Fruit fly (Drosophila melanogaster): ENCODE data around the gene CG10064.

CG10064 gene

dm6 chr3L:6967797-6968196 is at the start of gene CG10064:
TSS of gene CG10064 (minus strand) at chr3L:6967897.
- TF ChIP-seq ttk (optimal IDR thresholded peaks at IDR 0.05) = no peak
- TF ChIP-seq insv (optimal IDR thresholded peaks at IDR 0.05) = no peak
- no peak for TF ChIP-seq Myc (optimal IDR thresholded peaks at IDR 0.05)
- TF ChIP-seq psq (optimal IDR thresholded peaks at IDR 0.05) = no peak
- TF ChIP-seq h (optimal IDR thresholded peaks at IDR 0.05) = no peak
- TF ChIP-seq Sin3A (optimal IDR thresholded peaks at IDR 0.05) = no peak

- TF ChIP-seq psq (optimal IDR thresholded peaks at IDR 0.05) (no peak), ttk (optimal IDR thresholded peaks at IDR 0.05) (no peak)
Measured at dm6 chr3L:7013568-7014305, 46.0 kb upstream of the CG10064 start.

- TF ChIP-seq ttk (optimal IDR thresholded peaks at IDR 0.05) (no peak), Sin3A (optimal IDR thresholded peaks at IDR 0.05) (no peak), psq (optimal IDR thresholded peaks at IDR 0.05) (no peak), Myc (optimal IDR thresholded peaks at IDR 0.05) (no peak), h (optimal IDR thresholded peaks at IDR 0.05) (no peak), insv (optimal IDR thresholded peaks at IDR 0.05) (no peak)
Measured at dm6 chr3L:7012271-7012670, 44.6 kb upstream of the CG10064 start.

dm6 chr3L:7009886-7010285 is 42.2 kb upstream of the CG10064 start:
- no peak for TF ChIP-seq insv (optimal IDR thresholded peaks at IDR 0.05)
- TF ChIP-seq Sin3A (optimal IDR thresholded peaks at IDR 0.05) = no peak
- no peak for TF ChIP-seq ttk (optimal IDR thresholded peaks at IDR 0.05)
- TF ChIP-seq Myc (optimal IDR thresholded peaks at IDR 0.05) = no peak

- no peak for TF ChIP-seq h (optimal IDR thresholded peaks at IDR 0.05)
- no peak for TF ChIP-seq insv (optimal IDR thresholded peaks at IDR 0.05)
Measured at dm6 chr3L:7009411-7009810, 41.7 kb upstream of the CG10064 start.

dm6 chr3L:7008351-7008750 is 40.7 kb upstream of the CG10064 start:
- TF ChIP-seq Myc (optimal IDR thresholded peaks at IDR 0.05) = no peak
- TF ChIP-seq h (optimal IDR thresholded peaks at IDR 0.05) = no peak
- TF ChIP-seq ttk (optimal IDR thresholded peaks at IDR 0.05) = no peak
- TF ChIP-seq psq (optimal IDR thresholded peaks at IDR 0.05) = no peak
- no peak for TF ChIP-seq Sin3A (optimal IDR thresholded peaks at IDR 0.05)
- TF ChIP-seq insv (optimal IDR thresholded peaks at IDR 0.05) = no peak

- TF ChIP-seq ttk (optimal IDR thresholded peaks at IDR 0.05) (no peak), h (optimal IDR thresholded peaks at IDR 0.05) (no peak), psq (optimal IDR thresholded peaks at IDR 0.05) (no peak), Sin3A (optimal IDR thresholded peaks at IDR 0.05) (no peak), Myc (optimal IDR thresholded peaks at IDR 0.05) (no peak)
Measured at dm6 chr3L:7006421-7006820, 38.7 kb upstream of the CG10064 start.

- TF ChIP-seq Myc (optimal IDR thresholded peaks at IDR 0.05) (no peak), Sin3A (optimal IDR thresholded peaks at IDR 0.05) (no peak), insv (optimal IDR thresholded peaks at IDR 0.05) (no peak), ttk (optimal IDR thresholded peaks at IDR 0.05) (no peak), h (optimal IDR thresholded peaks at IDR 0.05) (no peak), psq (optimal IDR thresholded peaks at IDR 0.05) (no peak)
Measured at dm6 chr3L:7003132-7003531, 35.4 kb upstream of the CG10064 start.

dm6 chr3L:7002355-7002754 is 34.7 kb upstream of the CG10064 start:
- TF ChIP-seq insv (optimal IDR thresholded peaks at IDR 0.05) = no peak
- TF ChIP-seq h (optimal IDR thresholded peaks at IDR 0.05) = no peak
- TF ChIP-seq Sin3A (optimal IDR thresholded peaks at IDR 0.05) = no peak
- no peak for TF ChIP-seq psq (optimal IDR thresholded peaks at IDR 0.05)
- TF ChIP-seq ttk (optimal IDR thresholded peaks at IDR 0.05) = no peak
- TF ChIP-seq Myc (optimal IDR thresholded peaks at IDR 0.05) = no peak

dm6 chr3L:7001855-7002254 is 34.2 kb upstream of the CG10064 start:
- TF ChIP-seq insv (optimal IDR thresholded peaks at IDR 0.05) = no peak

dm6 chr3L:6999993-7000392 is 32.3 kb upstream of the CG10064 start:
- TF ChIP-seq psq (optimal IDR thresholded peaks at IDR 0.05) (no peak), h (optimal IDR thresholded peaks at IDR 0.05) (no peak), ttk (optimal IDR thresholded peaks at IDR 0.05) (no peak), Myc (optimal IDR thresholded peaks at IDR 0.05) (no peak), insv (optimal IDR thresholded peaks at IDR 0.05) (no peak), Sin3A (optimal IDR thresholded peaks at IDR 0.05) (no peak)

- no peak for TF ChIP-seq h (optimal IDR thresholded peaks at IDR 0.05)
- no peak for TF ChIP-seq Myc (optimal IDR thresholded peaks at IDR 0.05)
- no peak for TF ChIP-seq Sin3A (optimal IDR thresholded peaks at IDR 0.05)
- no peak for TF ChIP-seq ttk (optimal IDR thresholded peaks at IDR 0.05)
- TF ChIP-seq insv (optimal IDR thresholded peaks at IDR 0.05) = no peak
- TF ChIP-seq psq (optimal IDR thresholded peaks at IDR 0.05) = no peak
Measured at dm6 chr3L:6998692-6999091, 31.0 kb upstream of the CG10064 start, which contains the start of gene Mp. TSS of gene Mp (plus strand) at chr3L:6998843.

- no peak for TF ChIP-seq Sin3A (optimal IDR thresholded peaks at IDR 0.05)
- no peak for TF ChIP-seq ttk (optimal IDR thresholded peaks at IDR 0.05)
- no peak for TF ChIP-seq Myc (optimal IDR thresholded peaks at IDR 0.05)
- no peak for TF ChIP-seq h (optimal IDR thresholded peaks at IDR 0.05)
- TF ChIP-seq insv (optimal IDR thresholded peaks at IDR 0.05) = no peak
- no peak for TF ChIP-seq psq (optimal IDR thresholded peaks at IDR 0.05)
Measured at dm6 chr3L:6997410-6997809, 29.7 kb upstream of the CG10064 start.
